Fruit fly (Drosophila melanogaster) whole organism, embryonic: ENCODE measurements around the gene Idh3g.

Source experiments
- Adf1 ChIP-seq: fragments of 200-800 bp; sonication (Bioruptor generic); IDR thresholded peaks from 2 replicates; pipeline ENCODE4 v1.3.6; 2022; ENCODE audit warnings: missing biosample characterization, missing genetic modification characterization
- BtbVII ChIP-seq: fragments of 200-800 bp; sonication (Bioruptor generic); optimal IDR thresholded peaks from 3 replicates; lab custom pipeline; 2017; ENCODE audit warnings: missing biosample characterization, mild to moderate bottlenecking, missing genetic modification characterization
- Bteb2 ChIP-seq: fragments of 200-800 bp; sonication (Bioruptor generic); optimal IDR thresholded peaks from 2 replicates; lab custom pipeline; 2016; ENCODE audit warnings: missing biosample characterization, missing genetic modification characterization
- CG10274 ChIP-seq: fragments of 200-800 bp; sonication (Bioruptor generic); optimal IDR thresholded peaks from 3 replicates; lab custom pipeline; 2017; ENCODE audit warnings: missing biosample characterization, mild to moderate bottlenecking, missing genetic modification characterization
- CG10565 ChIP-seq: fragments of 200-800 bp; sonication (Bioruptor generic); optimal IDR thresholded peaks from 3 replicates; lab custom pipeline; 2016; ENCODE audit warnings: missing biosample characterization, mild to moderate bottlenecking, missing genetic modification characterization
- CG10959 ChIP-seq: fragments of 200-800 bp; sonication (Bioruptor generic); IDR thresholded peaks from 2 replicates; pipeline ENCODE4 v1.3.6; 2022; ENCODE audit warnings: missing biosample characterization, missing genetic modification characterization
- CG11085 ChIP-seq: fragments of 200-800 bp; sonication (Bioruptor generic); IDR thresholded peaks from 2 replicates; pipeline ENCODE4 v1.3.6; 2022; ENCODE audit warnings: missing biosample characterization, missing genetic modification characterization
- CG1233 ChIP-seq: fragments of 200-800 bp; sonication (Bioruptor generic); optimal IDR thresholded peaks from 4 replicates; lab custom pipeline; 2018; ENCODE audit warnings: missing biosample characterization, mild to moderate bottlenecking, missing genetic modification characterization
- CG13624 ChIP-seq: fragments of 200-800 bp; sonication (Bioruptor generic); optimal IDR thresholded peaks from 2 replicates; lab custom pipeline; 2016; ENCODE audit warnings: missing biosample characterization, missing genetic modification characterization
- CG17328 ChIP-seq: fragments of 200-800 bp; sonication (Bioruptor generic); IDR thresholded peaks from 2 replicates; pipeline ENCODE4 v1.3.6; 2022; ENCODE audit warnings: missing biosample characterization, missing genetic modification characterization
- CG2712 ChIP-seq: fragments of 200-800 bp; optimal IDR thresholded peaks from 3 replicates; lab custom pipeline; 2019; ENCODE audit warnings: missing biosample characterization, mild to moderate bottlenecking, missing genetic modification characterization, moderate library complexity
- CG42726 ChIP-seq: fragments of 200-800 bp; sonication (Bioruptor generic); IDR thresholded peaks from 2 replicates; pipeline ENCODE4 v1.3.6; 2022; ENCODE audit warnings: missing biosample characterization, missing genetic modification characterization; ENCODE audit not compliant: partially characterized antibody
- CG6175 ChIP-seq: fragments of 200-800 bp; sonication (Bioruptor generic); IDR thresholded peaks from 3 replicates; pipeline ENCODE4 v1.3.6; 2022; ENCODE audit warnings: missing biosample characterization, missing genetic modification characterization
- CG7987 ChIP-seq: fragments of 200-800 bp; sonication (Bioruptor generic); optimal IDR thresholded peaks from 2 replicates; lab custom pipeline; 2018; ENCODE audit warnings: missing biosample characterization, mild to moderate bottlenecking, missing genetic modification characterization, moderate library complexity
- CG8924 ChIP-seq: fragments of 200-800 bp; optimal IDR thresholded peaks from 3 replicates; lab custom pipeline; 2019; ENCODE audit warnings: missing biosample characterization, mild to moderate bottlenecking, missing genetic modification characterization, moderate library complexity
- CG9797 ChIP-seq: fragments of 200-800 bp; sonication (Bioruptor generic); optimal IDR thresholded peaks from 3 replicates; lab custom pipeline; 2018; ENCODE audit warnings: missing biosample characterization, mild to moderate bottlenecking, missing genetic modification characterization
- CG9817 ChIP-seq: fragments of 200-800 bp; sonication (Bioruptor generic); optimal IDR thresholded peaks from 2 replicates; lab custom pipeline; 2018; ENCODE audit warnings: missing biosample characterization, mild to moderate bottlenecking, missing genetic modification characterization, moderate library complexity
- Dek ChIP-seq: fragments of 200-800 bp; sonication (Bioruptor generic); optimal IDR thresholded peaks from 3 replicates; lab custom pipeline; 2019; ENCODE audit warnings: missing biosample characterization, mild to moderate bottlenecking, missing genetic modification characterization, moderate library complexity
- Dp ChIP-seq: fragments of 200-800 bp; sonication (Bioruptor generic); optimal IDR thresholded peaks from 2 replicates; lab custom pipeline; 2018; ENCODE audit warnings: missing biosample characterization, mild to moderate bottlenecking, missing genetic modification characterization, moderate library complexity
- E2f1 ChIP-seq: fragments of 200-800 bp; sonication (Bioruptor generic); IDR thresholded peaks from 2 replicates; pipeline ENCODE4 v1.3.6; 2022; ENCODE audit warnings: missing biosample characterization, missing genetic modification characterization
- E2f2 ChIP-seq: fragments of 200-800 bp; sonication (Bioruptor generic); IDR thresholded peaks from 2 replicates; pipeline ENCODE4 v1.3.6; 2022; ENCODE audit warnings: missing biosample characterization, missing genetic modification characterization
- HHEX ChIP-seq: fragments of 200-800 bp; sonication (Bioruptor generic); optimal IDR thresholded peaks from 3 replicates; lab custom pipeline; 2017; ENCODE audit warnings: missing biosample characterization, mild to moderate bottlenecking, missing genetic modification characterization, missing genetic modification reagents
- Mad ChIP-seq: fragments of 200-800 bp; sonication (Bioruptor generic); optimal IDR thresholded peaks from 2 replicates; lab custom pipeline; 2016; ENCODE audit warnings: missing biosample characterization, missing genetic modification characterization
- Mrtf ChIP-seq: fragments of 200-800 bp; sonication (Bioruptor generic); IDR thresholded peaks from 3 replicates; pipeline ENCODE4 v1.3.6; 2022; ENCODE audit warnings: missing biosample characterization, missing genetic modification characterization
- Optix ChIP-seq: fragments of 200-800 bp; sonication (Bioruptor generic); IDR thresholded peaks from 3 replicates; pipeline ENCODE4 v1.3.6; 2022; ENCODE audit warnings: missing biosample characterization, missing genetic modification characterization
- Sin3A ChIP-seq: fragments of >200 bp; optimal IDR thresholded peaks from 2 replicates; lab custom pipeline; 2018
- Sox100B ChIP-seq: fragments of 200-800 bp; sonication (Bioruptor generic); optimal IDR thresholded peaks from 3 replicates; lab custom pipeline; 2018; ENCODE audit warnings: missing biosample characterization, mild to moderate bottlenecking, missing genetic modification characterization
- Taf1 ChIP-seq: fragments of 200-800 bp; sonication (Bioruptor generic); IDR thresholded peaks from 2 replicates; pipeline ENCODE4 v1.3.6; 2022; ENCODE audit warnings: missing biosample characterization, missing genetic modification characterization
- amos ChIP-seq: fragments of 200-800 bp; sonication (Bioruptor generic); IDR thresholded peaks from 2 replicates; pipeline ENCODE4 v1.3.6; 2022; ENCODE audit warnings: missing biosample characterization, missing genetic modification characterization; ENCODE audit not compliant: partially characterized antibody
- ap ChIP-seq: fragments of 200-800 bp; sonication (Bioruptor generic); IDR thresholded peaks from 2 replicates; pipeline ENCODE4 v1.3.6; 2022; ENCODE audit warnings: missing biosample characterization, missing genetic modification characterization
- bigmax ChIP-seq: fragments of 200-800 bp; sonication (Bioruptor generic); optimal IDR thresholded peaks from 2 replicates; lab custom pipeline; 2018; ENCODE audit warnings: missing biosample characterization, mild to moderate bottlenecking, missing genetic modification characterization
- chm ChIP-seq: fragments of 200-800 bp; sonication (Bioruptor generic); IDR thresholded peaks from 2 replicates; pipeline ENCODE4 v1.3.6; 2022; ENCODE audit warnings: missing biosample characterization, missing genetic modification characterization
- crc ChIP-seq: fragments of 200-800 bp; sonication (Bioruptor generic); optimal IDR thresholded peaks from 2 replicates; lab custom pipeline; 2016; ENCODE audit warnings: missing biosample characterization, missing genetic modification characterization
- dimm ChIP-seq: fragments of 200-800 bp; sonication (Bioruptor generic); IDR thresholded peaks from 2 replicates; pipeline ENCODE4 v1.3.6; 2022; ENCODE audit warnings: missing biosample characterization, missing genetic modification characterization
- dm ChIP-seq: fragments of 200-800 bp; sonication (Bioruptor generic); optimal IDR thresholded peaks from 3 replicates; lab custom pipeline; 2016; ENCODE audit warnings: missing biosample characterization, missing genetic modification characterization
- eyg ChIP-seq: fragments of 200-800 bp; sonication (Bioruptor generic); optimal IDR thresholded peaks from 3 replicates; lab custom pipeline; 2016; ENCODE audit warnings: missing biosample characterization, missing genetic modification characterization
- gfzf ChIP-seq: fragments of 200-800 bp; sonication (Bioruptor generic); optimal IDR thresholded peaks from 2 replicates; lab custom pipeline; 2016; ENCODE audit warnings: missing biosample characterization, mild to moderate bottlenecking, missing genetic modification characterization, moderate library complexity
- gt ChIP-seq: fragments of 200-800 bp; sonication (Bioruptor generic); IDR thresholded peaks from 2 replicates; pipeline ENCODE4 v1.3.6; 2022; ENCODE audit warnings: missing biosample characterization, missing genetic modification characterization
- jumu ChIP-seq: fragments of 200-800 bp; sonication (Bioruptor generic); optimal IDR thresholded peaks from 3 replicates; lab custom pipeline; 2016; ENCODE audit warnings: missing biosample characterization, missing genetic modification characterization
- kni ChIP-seq: fragments of 200-800 bp; sonication (Bioruptor generic); optimal IDR thresholded peaks from 3 replicates; lab custom pipeline; 2017; ENCODE audit warnings: mild to moderate bottlenecking, missing biosample characterization, missing genetic modification reagents, missing genetic modification characterization
- lilli ChIP-seq: fragments of 200-800 bp; sonication (Bioruptor generic); optimal IDR thresholded peaks from 3 replicates; lab custom pipeline; 2016; ENCODE audit warnings: missing biosample characterization, missing genetic modification characterization
- nerfin-1 ChIP-seq: fragments of 200-800 bp; sonication (Bioruptor generic); optimal IDR thresholded peaks from 3 replicates; lab custom pipeline; 2019; ENCODE audit warnings: missing biosample characterization, mild to moderate bottlenecking, missing genetic modification characterization, moderate library complexity
- oc ChIP-seq: fragments of 200-800 bp; sonication (Bioruptor generic); optimal IDR thresholded peaks from 2 replicates; lab custom pipeline; 2018; ENCODE audit warnings: missing biosample characterization, mild to moderate bottlenecking, missing genetic modification characterization, moderate library complexity
- pros ChIP-seq: fragments of 200-800 bp; sonication (Bioruptor generic); optimal IDR thresholded peaks from 3 replicates; lab custom pipeline; 2019; ENCODE audit warnings: missing biosample characterization, mild to moderate bottlenecking, missing genetic modification characterization, moderate library complexity
- sima ChIP-seq: fragments of 200-800 bp; sonication (Bioruptor generic); optimal IDR thresholded peaks from 2 replicates; lab custom pipeline; 2016; ENCODE audit warnings: missing biosample characterization, missing genetic modification characterization
- slbo ChIP-seq: fragments of 200-800 bp; sonication (Bioruptor generic); IDR thresholded peaks from 2 replicates; pipeline ENCODE4 v1.3.6; 2022; ENCODE audit warnings: missing biosample characterization, missing genetic modification characterization
- tap ChIP-seq: fragments of 200-800 bp; optimal IDR thresholded peaks from 3 replicates; lab custom pipeline; 2019; ENCODE audit warnings: missing biosample characterization, mild to moderate bottlenecking, missing genetic modification characterization, moderate library complexity
- tup ChIP-seq: fragments of 200-800 bp; sonication (Bioruptor generic); optimal IDR thresholded peaks from 2 replicates; lab custom pipeline; 2016; ENCODE audit warnings: missing biosample characterization, mild to moderate bottlenecking, missing genetic modification characterization, moderate library complexity
- usp ChIP-seq: fragments of >200 bp; optimal IDR thresholded peaks from 2 replicates; lab custom pipeline; 2017; ENCODE audit warnings: missing biosample characterization, missing genetic modification characterization
- vfl ChIP-seq: fragments of 200-800 bp; sonication (Bioruptor generic); optimal IDR thresholded peaks from 2 replicates; lab custom pipeline; 2016; ENCODE audit warnings: missing biosample characterization, missing genetic modification characterization
- wdn ChIP-seq: fragments of 200-800 bp; sonication (Bioruptor generic); IDR thresholded peaks from 2 replicates; pipeline ENCODE4 v1.3.6; 2022; ENCODE audit warnings: missing biosample characterization, missing genetic modification characterization

Gene Idh3g

dm6 chr3R:25631079-25631478, 49.6 kb upstream of the Idh3g start (continued):
- TF ChIP-seq CG10274 (GFP tag; lab: Kevin White, UChicago) (no peak), CG1233 (GFP tag; lab: Kevin White, UChicago) (peak; percentile 47), Mad (GFP tag; lab: Kevin White, UChicago) (peak; percentile 25), HHEX (GFP tag; lab: Kevin White, UChicago) (peak; percentile 63), oc (tag; lab: Kevin White, UChicago) (peak; percentile 45), BtbVII (peak; percentile 51), E2f2 (GFP tag; lab: Robert Waterston, UW) (no peak; the same call in 1 of the 2 replicates), crc (GFP tag; lab: Kevin White, UChicago) (peak; percentile 56), sima (peak; percentile 15), Sin3A (lab: Kevin White, UChicago) (no peak), CG17328 (peak; percentile 76), Optix (peak; percentile 55; the same call in 2 of the 3 replicates), amos (GFP tag; lab: Robert Waterston, UW) (no peak), tup (GFP tag; lab: Kevin White, UChicago) (peak; percentile 21), Dp (GFP tag; lab: Kevin White, UChicago) (no peak), eyg (GFP tag; lab: Kevin White, UChicago) (peak; percentile 14), CG10565 (GFP tag; lab: Kevin White, UChicago) (no peak), CG10959 (GFP tag; lab: Robert Waterston, UW) (no peak), gfzf (GFP tag; lab: Kevin White, UChicago) (no peak), dm (GFP tag; lab: Kevin White, UChicago) (peak; percentile 9), lilli (GFP tag; lab: Kevin White, UChicago) (peak; percentile 46), Adf1 (peak; percentile 31; the same call in 1 of the 2 replicates), usp (GFP tag; lab: Kevin White, UChicago) (no peak), kni (GFP tag; lab: Kevin White, UChicago) (peak; percentile 20), E2f1 (GFP tag; lab: Robert Waterston, UW) (peak; percentile 57), tap (tag; lab: Kevin White, UChicago) (peak; percentile 55), pros (peak; percentile 91), CG2712 (tag; lab: Kevin White, UChicago) (peak; percentile 77), CG13624 (peak; percentile 84), chm (GFP tag; lab: Robert Waterston, UW) (peak; percentile 65; the same call in 1 of the 2 replicates), CG9817 (peak; percentile 59), jumu (GFP tag; lab: Kevin White, UChicago) (peak; percentile 64), CG11085 (GFP tag; lab: Robert Waterston, UW) (peak; percentile 44; the same call in 1 of the 2 replicates), nerfin-1 (tag; lab: Kevin White, UChicago) (peak; percentile 71), CG7987 (GFP tag; lab: Kevin White, UChicago) (no peak), CG8924 (tag; lab: Kevin White, UChicago) (peak; percentile 47), ap (GFP tag; lab: Robert Waterston, UW) (peak; percentile 29; the same call in 1 of the 2 replicates), gt (GFP tag; lab: Robert Waterston, UW) (peak; percentile 40; the same call in 1 of the 2 replicates), CG42726 (GFP tag; lab: Robert Waterston, UW) (no peak), CG9797 (GFP tag; lab: Kevin White, UChicago) (no peak), slbo (GFP tag; lab: Robert Waterston, UW) (peak; percentile 80), dimm (GFP tag; lab: Robert Waterston, UW) (peak; percentile 49; the same call in 1 of the 2 replicates), wdn (peak; percentile 38; the same call in 1 of the 2 replicates), bigmax (GFP tag; lab: Kevin White, UChicago) (no peak), Taf1 (GFP tag; lab: Robert Waterston, UW) (peak; percentile 44; the same call in 1 of the 2 replicates), Bteb2 (GFP tag; lab: Kevin White, UChicago) (peak; percentile 34), vfl (peak; percentile 36), Dek (tag; lab: Kevin White, UChicago) (peak; percentile 57), CG6175 (GFP tag; lab: Robert Waterston, UW) (peak; percentile 60; the same call in 1 of the 3 replicates), Mrtf (GFP tag; lab: Robert Waterston, UW) (peak; percentile 56; the same call in 1 of the 3 replicates), Sox100B (GFP tag; lab: Kevin White, UChicago) (no peak)
